Worm (Caenorhabditis elegans) whole organism, midembryonic: ENCODE results near the gene srh-47.

Source experiments
- T22C8.4 ChIP-seq: fragments of 200-800 bp; sonication (Bioruptor generic); IDR thresholded peaks from 2 replicates; pipeline ENCODE4 v1.3.6; 2022; ENCODE audit warnings: missing genetic modification characterization, missing compliant biosample characterization
- flt-1 ChIP-seq: fragments of 200-800 bp; sonication (Bioruptor generic); IDR thresholded peaks from 2 replicates; pipeline ENCODE4 v1.3.6; 2022; ENCODE audit warnings: missing genetic modification characterization, missing compliant biosample characterization
- klf-2 ChIP-seq: fragments of 200-800 bp; sonication (Bioruptor generic); conservative IDR thresholded peaks from 2 replicates; pipeline ENCODE4 v1.3.6; 2022; ENCODE audit warnings: missing genetic modification reagents, missing genetic modification characterization, missing compliant biosample characterization
- ref-1 ChIP-seq: fragments of 200-800 bp; sonication (Bioruptor generic); conservative IDR thresholded peaks from 2 replicates; pipeline ENCODE4 v1.3.6; 2022; ENCODE audit warnings: missing genetic modification reagents, missing genetic modification characterization, missing compliant biosample characterization
- tab-1 ChIP-seq: fragments of 200-800 bp; sonication (Bioruptor generic); IDR thresholded peaks from 2 replicates; pipeline ENCODE4 v1.3.6; 2022; ENCODE audit warnings: missing genetic modification characterization, missing compliant biosample characterization
- ztf-29 ChIP-seq: fragments of 200-800 bp; sonication (Bioruptor generic); IDR thresholded peaks from 2 replicates; pipeline ENCODE4 v1.3.6; 2022; ENCODE audit warnings: missing genetic modification reagents, missing genetic modification characterization, missing compliant biosample characterization

DNA sequence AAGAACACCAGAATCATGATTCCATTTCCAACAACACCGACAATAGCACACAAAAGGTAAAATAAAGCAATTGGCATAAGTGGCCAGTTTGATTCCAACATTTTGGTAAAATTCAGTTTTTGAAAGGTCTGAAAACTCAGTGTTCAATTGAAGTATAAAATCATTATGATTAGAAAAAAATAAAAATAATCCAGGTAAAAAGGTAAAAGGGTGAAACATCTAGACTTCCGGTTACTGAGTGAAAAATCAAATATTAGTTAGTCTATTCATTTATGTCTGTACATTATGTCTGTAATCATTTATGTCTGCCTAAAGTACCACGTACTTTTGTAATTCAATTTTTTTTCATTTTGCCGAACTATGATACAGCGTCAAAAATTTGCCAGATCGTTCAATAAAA, 45.5 kb downstream of the srh-47 start, which contains the start of gene srsx-31:
- no peak for TF ChIP-seq ref-1 (GFP tag; lab: Robert Waterston, UW)
- no peak for TF ChIP-seq flt-1 (GFP tag; lab: Robert Waterston, UW)
- TF ChIP-seq T22C8.4: no peak
- no peak for TF ChIP-seq tab-1 (GFP tag; lab: Robert Waterston, UW)
- no peak for TF ChIP-seq klf-2 (GFP tag; lab: Robert Waterston, UW)
- TF ChIP-seq ztf-29 (GFP tag; lab: Robert Waterston, UW): no peak
